Fruit fly (Drosophila melanogaster) whole organism, embryonic: ENCODE results near the gene red.

Source experiments
- Ada2b ChIP-seq: fragments of 200-800 bp; sonication (Bioruptor generic); IDR thresholded peaks from 2 replicates; pipeline ENCODE4 v1.3.6; 2022; ENCODE audit warnings: missing biosample characterization, missing genetic modification characterization
- Atf6 ChIP-seq: fragments of 200-800 bp; sonication (Bioruptor generic); IDR thresholded peaks from 2 replicates; pipeline ENCODE4 v1.3.6; 2022; ENCODE audit warnings: missing biosample characterization, missing genetic modification characterization
- CG10274 ChIP-seq: fragments of 200-800 bp; sonication (Bioruptor generic); optimal IDR thresholded peaks from 3 replicates; lab custom pipeline; 2017; ENCODE audit warnings: missing biosample characterization, mild to moderate bottlenecking, missing genetic modification characterization
- CG10959 ChIP-seq: fragments of 200-800 bp; sonication (Bioruptor generic); IDR thresholded peaks from 2 replicates; pipeline ENCODE4 v1.3.6; 2022; ENCODE audit warnings: missing biosample characterization, missing genetic modification characterization
- CG11398 ChIP-seq: fragments of 200-800 bp; sonication (Bioruptor generic); optimal IDR thresholded peaks from 2 replicates; lab custom pipeline; 2016; ENCODE audit warnings: missing biosample characterization, missing genetic modification characterization
- CG12155 ChIP-seq: fragments of 200-800 bp; sonication (Bioruptor generic); optimal IDR thresholded peaks from 3 replicates; lab custom pipeline; 2016; ENCODE audit warnings: missing biosample characterization, missing genetic modification characterization
- CG13894 ChIP-seq: fragments of 200-800 bp; sonication (Bioruptor generic); optimal IDR thresholded peaks from 3 replicates; lab custom pipeline; 2018; ENCODE audit warnings: missing biosample characterization, mild to moderate bottlenecking, missing genetic modification characterization, moderate library complexity
- CG15479 ChIP-seq: fragments of 200-800 bp; sonication (Bioruptor generic); optimal IDR thresholded peaks from 3 replicates; lab custom pipeline; 2019; ENCODE audit warnings: missing biosample characterization, mild to moderate bottlenecking, missing genetic modification characterization, moderate library complexity
- CG2120 ChIP-seq: fragments of 200-800 bp; sonication (Bioruptor generic); optimal IDR thresholded peaks from 3 replicates; lab custom pipeline; 2016; ENCODE audit warnings: missing biosample characterization, missing genetic modification characterization
- CG2678 ChIP-seq: fragments of 200-800 bp; sonication (Bioruptor generic); optimal IDR thresholded peaks from 3 replicates; lab custom pipeline; 2019; ENCODE audit warnings: missing biosample characterization, mild to moderate bottlenecking, missing genetic modification characterization, moderate library complexity
- CG32532 ChIP-seq: fragments of 200-800 bp; sonication (Bioruptor generic); IDR thresholded peaks from 2 replicates; pipeline ENCODE4 v1.3.6; 2022; ENCODE audit warnings: missing biosample characterization, missing genetic modification characterization
- CG33557 ChIP-seq: fragments of 200-800 bp; sonication (Bioruptor generic); optimal IDR thresholded peaks from 2 replicates; lab custom pipeline; 2019; ENCODE audit warnings: missing biosample characterization, mild to moderate bottlenecking, missing genetic modification characterization, moderate library complexity
- CG3407 ChIP-seq: fragments of 200-800 bp; sonication (Bioruptor generic); optimal IDR thresholded peaks from 2 replicates; lab custom pipeline; 2018; ENCODE audit warnings: missing biosample characterization, mild to moderate bottlenecking, missing genetic modification characterization
- CG34376 ChIP-seq: fragments of 200-800 bp; sonication (Bioruptor generic); optimal IDR thresholded peaks from 2 replicates; lab custom pipeline; 2018; ENCODE audit warnings: missing biosample characterization, mild to moderate bottlenecking, missing genetic modification characterization
- CG4360 ChIP-seq: fragments of 200-800 bp; sonication (Bioruptor generic); IDR thresholded peaks from 2 replicates; pipeline ENCODE4 v1.3.6; 2022; ENCODE audit warnings: missing biosample characterization, missing genetic modification characterization
- CG4820 ChIP-seq: fragments of 200-800 bp; sonication (Bioruptor generic); optimal IDR thresholded peaks from 3 replicates; lab custom pipeline; 2016; ENCODE audit warnings: missing biosample characterization, missing genetic modification characterization
- CG5180 ChIP-seq: fragments of 200-800 bp; sonication (Bioruptor generic); optimal IDR thresholded peaks from 3 replicates; lab custom pipeline; 2017; ENCODE audit warnings: missing biosample characterization, missing genetic modification characterization, mild to moderate bottlenecking, moderate library complexity, missing genetic modification reagents
- CG7963 ChIP-seq: fragments of 200-800 bp; sonication (Bioruptor generic); IDR thresholded peaks from 3 replicates; pipeline ENCODE4 v1.3.6; 2022; ENCODE audit warnings: missing biosample characterization, missing genetic modification characterization; ENCODE audit not compliant: partially characterized antibody
- CG8281 ChIP-seq: fragments of 200-800 bp; sonication (Bioruptor generic); optimal IDR thresholded peaks from 2 replicates; lab custom pipeline; 2018; ENCODE audit warnings: missing biosample characterization, mild to moderate bottlenecking, missing genetic modification characterization, moderate library complexity
- CG8478 ChIP-seq: fragments of >200 bp; optimal IDR thresholded peaks from 2 replicates; lab custom pipeline; 2018
- CG8944 ChIP-seq: fragments of 200-800 bp; sonication (Bioruptor generic); optimal IDR thresholded peaks from 3 replicates; lab custom pipeline; 2016; ENCODE audit warnings: missing biosample characterization, missing genetic modification characterization
- CG9437 ChIP-seq: fragments of 200-800 bp; sonication (Bioruptor generic); optimal IDR thresholded peaks from 2 replicates; lab custom pipeline; 2018; ENCODE audit warnings: missing biosample characterization, mild to moderate bottlenecking, missing genetic modification characterization
- D19A ChIP-seq: fragments of 200-800 bp; optimal IDR thresholded peaks from 3 replicates; lab custom pipeline; 2019; ENCODE audit warnings: missing biosample characterization, mild to moderate bottlenecking, missing genetic modification characterization, moderate library complexity
- H15 ChIP-seq: fragments of 200-800 bp; sonication (Bioruptor generic); IDR thresholded peaks from 3 replicates; pipeline ENCODE4 v1.3.6; 2022; ENCODE audit warnings: missing biosample characterization, missing genetic modification characterization
- Jarid2 ChIP-seq: fragments of 200-800 bp; sonication (Bioruptor generic); optimal IDR thresholded peaks from 3 replicates; lab custom pipeline; 2017; ENCODE audit warnings: mild to moderate bottlenecking, missing biosample characterization, missing genetic modification reagents, missing genetic modification characterization
- Lhr ChIP-seq: fragments of 200-800 bp; sonication (Bioruptor generic); optimal IDR thresholded peaks from 3 replicates; lab custom pipeline; 2017; ENCODE audit warnings: mild to moderate bottlenecking, missing biosample characterization, missing genetic modification reagents, missing genetic modification characterization
- Nf-YA ChIP-seq: fragments of 200-800 bp; sonication (Bioruptor generic); IDR thresholded peaks from 2 replicates; pipeline ENCODE4 v1.3.6; 2022; ENCODE audit warnings: missing biosample characterization, missing genetic modification characterization
- Oli ChIP-seq: fragments of 200-800 bp; sonication (Bioruptor generic); optimal IDR thresholded peaks from 2 replicates; lab custom pipeline; 2018; ENCODE audit warnings: missing biosample characterization, mild to moderate bottlenecking, missing genetic modification characterization, moderate library complexity
- Spps ChIP-seq: fragments of 200-800 bp; sonication (Bioruptor generic); optimal IDR thresholded peaks from 2 replicates; lab custom pipeline; 2018; ENCODE audit warnings: missing biosample characterization, mild to moderate bottlenecking, missing genetic modification characterization
- aop ChIP-seq: fragments of 200-800 bp; sonication (Bioruptor generic); IDR thresholded peaks from 2 replicates; pipeline ENCODE4 v1.3.6; 2022; ENCODE audit warnings: missing biosample characterization, missing genetic modification characterization
- bcd ChIP-seq: fragments of 200-800 bp; sonication (Bioruptor generic); optimal IDR thresholded peaks from 2 replicates; lab custom pipeline; 2017; ENCODE audit warnings: missing biosample characterization, mild to moderate bottlenecking, missing genetic modification characterization
- bowl ChIP-seq: fragments of 200-800 bp; sonication (Bioruptor generic); IDR thresholded peaks from 2 replicates; pipeline ENCODE4 v1.3.6; 2022; ENCODE audit warnings: missing biosample characterization, missing genetic modification characterization
- br ChIP-seq: fragments of >200 bp; optimal IDR thresholded peaks from 2 replicates; lab custom pipeline; 2017
- chinmo ChIP-seq: fragments of 200-800 bp; sonication (Bioruptor generic); IDR thresholded peaks from 4 replicates; pipeline ENCODE4 v1.3.6; 2022; ENCODE audit warnings: missing biosample characterization, missing genetic modification characterization; ENCODE audit not compliant: partially characterized antibody
- chn ChIP-seq: fragments of 200-800 bp; sonication (Bioruptor generic); optimal IDR thresholded peaks from 2 replicates; lab custom pipeline; 2016; ENCODE audit warnings: missing biosample characterization, missing genetic modification characterization
- cwo ChIP-seq: fragments of 200-800 bp; sonication (Bioruptor generic); optimal IDR thresholded peaks from 3 replicates; lab custom pipeline; 2017; ENCODE audit warnings: missing biosample characterization, missing genetic modification characterization, mild to moderate bottlenecking, moderate library complexity, missing genetic modification reagents
- dpn ChIP-seq, 2 experiments: fragments of 200-800 bp; sonication (Bioruptor generic); optimal IDR thresholded peaks; 3 replicates each; lab custom pipeline; 2016; ENCODE audit warnings: missing biosample characterization in 2 of 2, missing genetic modification characterization in 2 of 2
- fd3F ChIP-seq: fragments of 200-800 bp; sonication (Bioruptor generic); optimal IDR thresholded peaks from 2 replicates; lab custom pipeline; 2018; ENCODE audit warnings: missing biosample characterization, mild to moderate bottlenecking, missing genetic modification characterization, moderate library complexity
- ftz-f1 ChIP-seq: fragments of 200-800 bp; sonication (Bioruptor generic); optimal IDR thresholded peaks from 2 replicates; lab custom pipeline; 2016; ENCODE audit warnings: missing biosample characterization, missing genetic modification characterization
- grn ChIP-seq: fragments of 200-800 bp; sonication (Bioruptor generic); optimal IDR thresholded peaks from 3 replicates; lab custom pipeline; 2017; ENCODE audit warnings: missing biosample characterization, missing genetic modification characterization
- gt ChIP-seq: fragments of 200-800 bp; sonication (Bioruptor generic); IDR thresholded peaks from 2 replicates; pipeline ENCODE4 v1.3.6; 2022; ENCODE audit warnings: missing biosample characterization, missing genetic modification characterization
- ind ChIP-seq: fragments of 200-800 bp; sonication (Bioruptor generic); optimal IDR thresholded peaks from 3 replicates; lab custom pipeline; 2016; ENCODE audit warnings: missing biosample characterization, missing genetic modification characterization
- lab ChIP-seq: fragments of 200-800 bp; sonication (Bioruptor generic); optimal IDR thresholded peaks from 3 replicates; lab custom pipeline; 2017; ENCODE audit warnings: missing biosample characterization, missing genetic modification characterization, mild to moderate bottlenecking, moderate library complexity, missing genetic modification reagents
- lov ChIP-seq, 2 experiments: fragments of 200-800 bp in 1 of 2; fragments of >200 bp in 1 of 2; sonication (Bioruptor generic) in 1 of 2; IDR thresholded peaks in 1 of 2; optimal IDR thresholded peaks in 1 of 2; 2 replicates in 1 of 2; 3 replicates in 1 of 2; pipeline versions ENCODE4 v1.3.6 to Lab custom; 2017 to 2022; ENCODE audit warnings: missing biosample characterization in 1 of 2, missing genetic modification characterization in 1 of 2
- org-1 ChIP-seq: fragments of 200-800 bp; sonication (Bioruptor generic); optimal IDR thresholded peaks from 2 replicates; lab custom pipeline; 2017; ENCODE audit warnings: missing biosample characterization, missing genetic modification characterization
- psq ChIP-seq: fragments of 200-800 bp; sonication (Bioruptor generic); optimal IDR thresholded peaks from 2 replicates; lab custom pipeline; 2017; ENCODE audit warnings: missing biosample characterization, missing genetic modification characterization
- pum ChIP-seq: fragments of 200-800 bp; sonication (Bioruptor generic); optimal IDR thresholded peaks from 2 replicates; lab custom pipeline; 2016; ENCODE audit warnings: missing biosample characterization, missing genetic modification characterization
- ro ChIP-seq: fragments of 200-800 bp; sonication (Bioruptor generic); IDR thresholded peaks from 2 replicates; pipeline ENCODE4 v1.3.6; 2022; ENCODE audit warnings: missing biosample characterization, missing genetic modification characterization
- sr ChIP-seq: fragments of 200-800 bp; sonication (Bioruptor generic); IDR thresholded peaks from 3 replicates; pipeline ENCODE4 v1.3.6; 2022; ENCODE audit warnings: missing biosample characterization, missing genetic modification characterization
- sug ChIP-seq: fragments of 200-800 bp; optimal IDR thresholded peaks from 2 replicates; lab custom pipeline; 2019; ENCODE audit warnings: missing biosample characterization, mild to moderate bottlenecking, missing genetic modification characterization, moderate library complexity
- vvl ChIP-seq: fragments of 200-800 bp; sonication (Bioruptor generic); IDR thresholded peaks from 2 replicates; pipeline ENCODE4 v1.3.6; 2022; ENCODE audit warnings: missing biosample characterization, missing genetic modification characterization
- zen ChIP-seq: fragments of 200-800 bp; sonication (Bioruptor generic); optimal IDR thresholded peaks from 3 replicates; lab custom pipeline; 2018; ENCODE audit warnings: missing biosample characterization, mild to moderate bottlenecking, missing genetic modification characterization, moderate library complexity

red gene

dm6 chr3R:14296126-14296525 lies 7.3 kb downstream of the red start (continued):
- TF ChIP-seq bowl (no peak), sr (no peak), CG9437 (GFP tag; lab: Kevin White, UChicago) (no peak), CG8281 (tag; lab: Kevin White, UChicago) (no peak), org-1 (no peak), cwo (GFP tag; lab: Kevin White, UChicago) (peak; percentile 17), dpn (GFP tag; optimal IDR thresholded peaks at IDR 0.05; lab: Kevin White, UChicago) (no peak), chinmo (peak; percentile 70; the same call in 1 of the 4 replicates), grn (GFP tag; lab: Kevin White, UChicago) (peak; percentile 86), lov (optimal IDR thresholded peaks at IDR 0.05; lab: Kevin White, UChicago) (no peak), lov (GFP tag; IDR thresholded peaks at IDR 0.05; lab: Robert Waterston, UW) (no peak), H15 (GFP tag; lab: Robert Waterston, UW) (no peak), Nf-YA (no peak), CG2120 (GFP tag; lab: Kevin White, UChicago) (no peak), CG10274 (GFP tag; lab: Kevin White, UChicago) (no peak), CG12155 (GFP tag; lab: Kevin White, UChicago) (no peak), bcd (GFP tag; lab: Kevin White, UChicago) (no peak), Lhr (GFP tag; lab: Kevin White, UChicago) (no peak), CG15479 (GFP tag; lab: Kevin White, UChicago) (no peak), sug (tag; lab: Kevin White, UChicago) (peak; percentile 89), Oli (tag; lab: Kevin White, UChicago) (no peak), Spps (tag; lab: Kevin White, UChicago) (no peak), CG5180 (GFP tag; lab: Kevin White, UChicago) (no peak), ftz-f1 (GFP tag; lab: Kevin White, UChicago) (no peak), CG4360 (GFP tag; lab: Robert Waterston, UW) (no peak), CG32532 (GFP tag; lab: Robert Waterston, UW) (no peak), Atf6 (GFP tag; lab: Robert Waterston, UW) (no peak), CG7963 (GFP tag; lab: Robert Waterston, UW) (no peak), CG33557 (GFP tag; lab: Kevin White, UChicago) (no peak), br (lab: Kevin White, UChicago) (no peak), Ada2b (no peak), aop (GFP tag; lab: Robert Waterston, UW) (no peak), D19A (tag; lab: Kevin White, UChicago) (no peak), CG4820 (GFP tag; lab: Kevin White, UChicago) (no peak), CG3407 (GFP tag; lab: Kevin White, UChicago) (no peak), chn (GFP tag; lab: Kevin White, UChicago) (no peak), CG8944 (GFP tag; lab: Kevin White, UChicago) (no peak), fd3F (GFP tag; lab: Kevin White, UChicago) (no peak), CG11398 (no peak), CG10959 (GFP tag; lab: Robert Waterston, UW) (no peak), CG2678 (tag; lab: Kevin White, UChicago) (no peak), zen (tag; lab: Kevin White, UChicago) (no peak), pum (no peak), CG34376 (GFP tag; lab: Kevin White, UChicago) (peak; percentile 67), ind (GFP tag; lab: Kevin White, UChicago) (no peak), CG13894 (tag; lab: Kevin White, UChicago) (no peak), lab (peak; percentile 14), gt (no peak), vvl (no peak), CG8478 (lab: Kevin White, UChicago) (no peak), Jarid2 (GFP tag; lab: Kevin White, UChicago) (no peak), psq (no peak), ro (GFP tag; lab: Robert Waterston, UW) (no peak)
